Worm (Caenorhabditis elegans): Measurements from ENCODE around the gene K09E4.4.

DNA sequence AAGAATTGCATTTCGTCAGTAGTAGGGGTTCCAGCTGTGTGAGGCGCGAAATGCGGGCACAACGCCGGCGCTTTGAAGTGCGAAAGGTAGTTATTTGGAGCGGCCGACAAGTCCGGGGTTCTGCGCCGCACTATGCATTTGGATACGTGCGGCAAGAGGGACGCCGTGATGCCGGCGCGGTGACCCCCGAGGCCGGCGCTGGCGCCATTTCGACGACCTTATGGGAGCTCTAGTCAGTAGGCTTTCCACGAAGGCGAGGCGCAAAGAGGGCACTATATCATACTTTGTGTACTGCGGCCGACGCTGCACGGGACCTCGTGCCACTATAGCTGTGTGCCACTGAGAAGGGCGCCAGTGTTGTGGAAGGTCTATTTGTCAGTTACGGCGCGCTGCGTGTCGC lies 25.2 kb downstream of the K09E4.4 start:
- TF ChIP-seq W03F9.2 (tag; optimal IDR thresholded peaks at IDR 0.05) (no peak), him-1 (tag; optimal IDR thresholded peaks at IDR 0.05) (no peak)
